Worm (Caenorhabditis elegans): ENCODE results near the gene mam-3.

mam-3 gene

DNA sequence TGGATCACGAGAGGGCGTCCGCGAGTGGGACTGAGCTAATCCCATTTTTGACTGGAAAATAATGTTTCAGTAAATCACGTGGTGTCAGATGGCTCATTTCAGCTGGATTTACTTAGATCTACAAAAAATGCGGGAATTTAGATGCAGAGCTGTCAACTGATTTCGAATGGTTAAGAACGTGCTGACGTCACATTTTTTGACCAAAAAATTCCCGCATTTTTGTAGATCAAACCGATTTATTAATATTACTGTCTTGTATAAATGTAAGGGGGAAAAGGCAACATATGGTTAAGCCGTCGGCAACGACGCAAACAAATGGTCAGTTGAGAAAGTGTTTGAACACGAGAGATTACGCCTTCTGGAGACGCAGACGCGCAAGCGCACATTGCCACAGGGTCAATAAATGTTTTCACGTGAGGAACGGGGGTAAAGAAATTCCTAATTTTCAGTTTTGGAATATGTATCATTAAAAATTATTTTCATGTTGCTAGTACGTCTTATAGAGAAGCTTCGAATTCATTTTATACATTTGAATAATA, 32.3 kb downstream of the mam-3 start, which contains the start of gene gcl-1:
Gene gcl-1 (minus strand): TSS at position 51 of the 539 bp plus-strand sequence.
- TF ChIP-seq nhr-23 (tag; optimal IDR thresholded peaks at IDR 0.05) (no peak), aly-2 (tag; optimal IDR thresholded peaks at IDR 0.05) (no peak), lin-39 (tag; optimal IDR thresholded peaks at IDR 0.05) (no peak), ztf-4 (tag; optimal IDR thresholded peaks at IDR 0.05) (no peak), elt-2 (tag; optimal IDR thresholded peaks at IDR 0.05) (peak; percentile 5), nhr-25 (tag; optimal IDR thresholded peaks at IDR 0.05) (no peak), ztf-11 (tag; optimal IDR thresholded peaks at IDR 0.05) (no peak), nhr-11 (tag; optimal IDR thresholded peaks at IDR 0.05) (no peak), unc-39 (tag; optimal IDR thresholded peaks at IDR 0.05) (no peak), pha-4 (tag; optimal IDR thresholded peaks at IDR 0.05) (peak; percentile 62), nhr-43 (tag; optimal IDR thresholded peaks at IDR 0.05; ENCODE audit: poor library complexity, severe bottlenecking) (no peak), nfya-1 (tag; optimal IDR thresholded peaks at IDR 0.05; ENCODE audit: insufficient read depth) (no peak), mml-1 (tag; optimal IDR thresholded peaks at IDR 0.05) (no peak), tbx-2 (tag; optimal IDR thresholded peaks at IDR 0.05) (no peak), nhr-67 (tag; optimal IDR thresholded peaks at IDR 0.05) (no peak), hmg-11 (tag; optimal IDR thresholded peaks at IDR 0.05) (peak; percentile 50), snpc-4 (tag; optimal IDR thresholded peaks at IDR 0.05) (peak; percentile 25), elt-1 (tag; optimal IDR thresholded peaks at IDR 0.05) (no peak), R02D3.7 (tag; optimal IDR thresholded peaks at IDR 0.05) (no peak), nhr-237 (tag; optimal IDR thresholded peaks at IDR 0.05) (no peak)

DNA sequence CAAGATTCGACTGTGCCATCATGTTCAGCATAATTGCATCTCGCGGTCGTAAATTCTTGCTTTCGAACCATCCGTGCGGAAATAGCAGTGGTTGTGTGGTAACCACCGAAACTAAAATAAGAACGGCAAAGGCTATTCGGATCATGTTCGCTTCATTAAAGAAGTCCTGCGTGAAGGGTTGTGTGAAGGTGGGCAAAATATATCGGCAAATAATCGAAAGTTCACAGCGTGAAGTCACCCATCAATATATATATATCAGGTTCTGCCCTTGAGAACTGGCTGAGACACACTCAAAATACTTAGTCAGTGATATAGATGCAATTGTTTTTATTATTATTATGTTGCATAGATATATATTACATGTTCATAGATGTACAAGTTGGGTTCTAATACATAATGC, 37.2 kb downstream of the mam-3 start, which contains the start of gene Y62E10A.19:
Gene Y62E10A.19 (minus strand): TSS at position 289 of the 400 bp plus-strand sequence.
- peak; percentile 30 for TF ChIP-seq nhr-25 (tag; optimal IDR thresholded peaks at IDR 0.05)
- no peak for TF ChIP-seq elt-2 (tag; optimal IDR thresholded peaks at IDR 0.05)

ce11 chrIV:13400456-13401364, 44.5 kb downstream of the mam-3 start, which contains the start of the genes memi-2 and cyp-31A5:
Gene memi-2 (minus strand): TSS chrIV:13400506.
Gene cyp-31A5 (plus strand): TSS chrIV:13401289.
- TF ChIP-seq unc-39 (tag; optimal IDR thresholded peaks at IDR 0.05): no peak

DNA sequence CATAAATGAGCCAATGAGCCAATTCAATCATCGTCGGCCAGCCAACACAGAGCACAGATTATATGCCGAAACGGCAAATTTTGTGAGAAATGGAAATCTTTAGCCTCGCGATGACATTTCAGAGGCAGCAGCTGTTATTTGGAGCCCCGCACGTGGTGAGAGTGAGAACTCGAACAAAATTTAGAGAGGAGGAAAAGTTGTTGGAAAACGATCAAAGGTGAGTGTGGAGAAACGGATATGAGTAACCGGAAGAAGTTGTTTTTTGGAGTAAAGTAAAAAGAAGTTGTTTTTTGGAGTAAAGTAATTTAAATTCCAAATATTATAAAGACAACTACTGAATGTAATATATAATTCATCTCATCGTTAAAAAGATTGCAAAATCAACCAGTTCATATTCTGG, 46.4 kb downstream of the mam-3 start, which contains the start of gene Y62E10A.13:
Gene Y62E10A.13 (minus strand): TSS at position 326 of the 400 bp plus-strand sequence.
- TF ChIP-seq tbx-2 (tag; optimal IDR thresholded peaks at IDR 0.05) (no peak), egl-27 (tag; optimal IDR thresholded peaks at IDR 0.05) (no peak), ceh-28 (tag; optimal IDR thresholded peaks at IDR 0.05) (no peak), ama-1 (optimal IDR thresholded peaks at IDR 0.05) (no peak), lsy-12 (tag; optimal IDR thresholded peaks at IDR 0.05) (no peak), elt-1 (tag; optimal IDR thresholded peaks at IDR 0.05) (no peak), nhr-77 (tag; optimal IDR thresholded peaks at IDR 0.05) (no peak), nhr-12 (tag; optimal IDR thresholded peaks at IDR 0.05) (no peak), ceh-16 (tag; optimal IDR thresholded peaks at IDR 0.05) (no peak), lin-15B (tag; optimal IDR thresholded peaks at IDR 0.05) (no peak), unc-62 (GFP tag; optimal IDR thresholded peaks at IDR 0.05) (no peak), nhr-11 (tag; optimal IDR thresholded peaks at IDR 0.05) (no peak), nhr-76 (tag; optimal IDR thresholded peaks at IDR 0.05) (no peak), mdl-1 (tag; optimal IDR thresholded peaks at IDR 0.05) (no peak), pqm-1 (tag; optimal IDR thresholded peaks at IDR 0.05) (no peak), nhr-43 (tag; optimal IDR thresholded peaks at IDR 0.05; ENCODE audit: poor library complexity, severe bottlenecking) (no peak)

- TF ChIP-seq elt-1 (tag; optimal IDR thresholded peaks at IDR 0.05): no peak
- TF ChIP-seq nfya-1 (tag; optimal IDR thresholded peaks at IDR 0.05; ENCODE audit: insufficient read depth): no peak
- no peak for TF ChIP-seq fkh-2 (tag; optimal IDR thresholded peaks at IDR 0.05)
- TF ChIP-seq nhr-237 (tag; optimal IDR thresholded peaks at IDR 0.05): no peak
- TF ChIP-seq zag-1 (tag; optimal IDR thresholded peaks at IDR 0.05): no peak
- no peak for TF ChIP-seq nhr-12 (tag; optimal IDR thresholded peaks at IDR 0.05)
- TF ChIP-seq elt-2 (tag; optimal IDR thresholded peaks at IDR 0.05): peak; percentile 90
- TF ChIP-seq egl-5 (tag; optimal IDR thresholded peaks at IDR 0.05): no peak
- no peak for TF ChIP-seq hmg-11 (tag; optimal IDR thresholded peaks at IDR 0.05)
- no peak for TF ChIP-seq tbx-2 (tag; optimal IDR thresholded peaks at IDR 0.05)
- peak in 1 of 3 experiments; percentile 15 for TF ChIP-seq elt-3 (tag; optimal IDR thresholded peaks at IDR 0.05)
- TF ChIP-seq eor-1 (tag; optimal IDR thresholded peaks at IDR 0.05): no peak
- no peak for TF ChIP-seq egl-27 (tag; optimal IDR thresholded peaks at IDR 0.05)
- no peak for TF ChIP-seq nhr-11 (tag; optimal IDR thresholded peaks at IDR 0.05)
- no peak for TF ChIP-seq ztf-4 (tag; optimal IDR thresholded peaks at IDR 0.05)
- no peak for TF ChIP-seq R02D3.7 (tag; optimal IDR thresholded peaks at IDR 0.05)
- TF ChIP-seq skn-1 (tag; optimal IDR thresholded peaks at IDR 0.05): peak; percentile 73
- TF ChIP-seq mml-1 (tag; optimal IDR thresholded peaks at IDR 0.05): no peak
- TF ChIP-seq snpc-4 (tag; optimal IDR thresholded peaks at IDR 0.05): no peak
- no peak for TF ChIP-seq lin-39 (tag; optimal IDR thresholded peaks at IDR 0.05)
- no peak for TF ChIP-seq lsy-12 (tag; optimal IDR thresholded peaks at IDR 0.05)
- TF ChIP-seq fos-1 (tag; optimal IDR thresholded peaks at IDR 0.05): no peak
- no peak for TF ChIP-seq fkh-10 (GFP tag; optimal IDR thresholded peaks at IDR 0.05)
- no peak for TF ChIP-seq ZK546.5 (tag; optimal IDR thresholded peaks at IDR 0.05)
- peak; percentile 91 for TF ChIP-seq pqm-1 (tag; optimal IDR thresholded peaks at IDR 0.05)
Observed at ce11 chrIV:13396375-13396774, 48.8 kb downstream of the mam-3 start.

Data from whole organism, L3 larva.